Worm (Caenorhabditis elegans) whole organism, late embryonic: ENCODE data around the gene C55A6.3.

ENCODE experiments used
- C38D4.7 ChIP-seq: fragments of 200-800 bp; sonication (Bioruptor generic); optimal IDR thresholded peaks from 2 replicates; lab custom pipeline; 2018; ENCODE audit warnings: mild to moderate bottlenecking, missing genetic modification characterization, moderate library complexity, missing compliant biosample characterization
- F13H6.1 ChIP-seq: sonication (generic microtip); optimal IDR thresholded peaks from 2 replicates; lab custom pipeline; 2016; ENCODE audit warnings: missing genetic modification characterization, missing compliant biosample characterization
- ceh-14 ChIP-seq: sonication (generic microtip); optimal IDR thresholded peaks from 2 replicates; lab custom pipeline; 2016; ENCODE audit warnings: missing genotype, missing genetic modification characterization, missing compliant biosample characterization
- ceh-18 ChIP-seq: sonication (generic microtip); optimal IDR thresholded peaks from 2 replicates; lab custom pipeline; 2016; ENCODE audit warnings: missing genetic modification characterization, missing compliant biosample characterization
- ceh-2 ChIP-seq: sonication (generic microtip); optimal IDR thresholded peaks from 2 replicates; lab custom pipeline; 2016; ENCODE audit warnings: missing genotype, missing genetic modification characterization, missing compliant biosample characterization
- ceh-24 ChIP-seq: sonication (generic microtip); optimal IDR thresholded peaks from 2 replicates; lab custom pipeline; 2016; ENCODE audit warnings: mild to moderate bottlenecking, missing genetic modification characterization, missing compliant biosample characterization
- ceh-31 ChIP-seq: sonication (generic microtip); optimal IDR thresholded peaks from 2 replicates; lab custom pipeline; 2016; ENCODE audit warnings: missing genetic modification characterization, missing compliant biosample characterization
- ceh-45 ChIP-seq: fragments of 200-800 bp; sonication (Bioruptor generic); IDR thresholded peaks from 2 replicates; pipeline ENCODE4 v1.3.6; 2022; ENCODE audit warnings: missing genetic modification reagents, missing genetic modification characterization, missing compliant biosample characterization
- dmd-4 ChIP-seq: sonication (generic microtip); optimal IDR thresholded peaks from 2 replicates; lab custom pipeline; 2016; ENCODE audit warnings: borderline replicate concordance, missing genetic modification characterization, missing compliant biosample characterization
- elt-2 ChIP-seq: sonication (generic microtip); optimal IDR thresholded peaks from 2 replicates; lab custom pipeline; 2016; ENCODE audit warnings: missing genetic modification reagents, missing genetic modification characterization, missing compliant biosample characterization
- eyg-1 ChIP-seq: sonication (generic microtip); optimal IDR thresholded peaks from 2 replicates; lab custom pipeline; 2016; ENCODE audit warnings: missing genotype, missing genetic modification characterization, missing compliant biosample characterization
- gmeb-2 ChIP-seq: sonication (generic microtip); optimal IDR thresholded peaks from 2 replicates; lab custom pipeline; 2016; ENCODE audit warnings: missing genetic modification characterization, inconsistent platforms, missing compliant biosample characterization
- hlh-6 ChIP-seq: sonication (generic microtip); optimal IDR thresholded peaks from 2 replicates; lab custom pipeline; 2016; ENCODE audit warnings: missing genotype, missing genetic modification characterization, missing compliant biosample characterization
- lin-11 ChIP-seq: fragments of 200-800 bp; sonication (Bioruptor generic); optimal IDR thresholded peaks from 2 replicates; lab custom pipeline; 2018; ENCODE audit warnings: mild to moderate bottlenecking, missing genetic modification characterization, missing compliant biosample characterization
- madf-2 ChIP-seq: sonication (generic microtip); optimal IDR thresholded peaks from 2 replicates; lab custom pipeline; 2017; ENCODE audit warnings: missing genetic modification characterization, missing compliant biosample characterization
- nfya-1 ChIP-seq: sonication (generic microtip); optimal IDR thresholded peaks from 2 replicates; lab custom pipeline; 2017; ENCODE audit warnings: missing genetic modification characterization, mild to moderate bottlenecking, missing compliant biosample characterization, antibody characterized with exemption, moderate library complexity
- nhr-11 ChIP-seq: fragments of 150-350 bp; optimal IDR thresholded peaks from 2 replicates; lab custom pipeline; 2014; ENCODE audit warnings: missing biosample characterization, missing genetic modification characterization
- pax-1 ChIP-seq: fragments of 150-350 bp; optimal IDR thresholded peaks from 2 replicates; lab custom pipeline; 2014; ENCODE audit warnings: missing biosample characterization, missing genetic modification characterization
- pha-4 ChIP-seq: fragments of 150-350 bp; optimal IDR thresholded peaks from 2 replicates; lab custom pipeline; 2018; ENCODE audit warnings: missing biosample characterization, missing genetic modification reagents, missing genetic modification characterization
- pros-1 ChIP-seq: fragments of 150-350 bp; optimal IDR thresholded peaks from 2 replicates; lab custom pipeline; 2014; ENCODE audit warnings: missing biosample characterization, missing genetic modification reagents, missing genetic modification characterization
- rnt-1 ChIP-seq: sonication (generic microtip); optimal IDR thresholded peaks from 2 replicates; lab custom pipeline; 2016; ENCODE audit warnings: missing genetic modification characterization, missing compliant biosample characterization
- sdc-2 ChIP-seq: sonication (generic microtip); optimal IDR thresholded peaks from 2 replicates; lab custom pipeline; 2016; ENCODE audit warnings: missing genotype, missing genetic modification characterization, missing compliant biosample characterization
- unc-3 ChIP-seq, 2 experiments: fragments of 200-800 bp in 1 of 2; sonication (Bioruptor generic) in 1 of 2; sonication (generic microtip) in 1 of 2; conservative IDR thresholded peaks in 1 of 2; optimal IDR thresholded peaks in 1 of 2; 2 replicates each; pipeline versions ENCODE4 v1.3.6 to Lab custom; 2016 to 2022; ENCODE audit warnings: missing compliant biosample characterization in 2 of 2, missing genetic modification characterization in 2 of 2, missing genetic modification reagents in 1 of 2
- unc-42 ChIP-seq: sonication (generic microtip); optimal IDR thresholded peaks from 2 replicates; lab custom pipeline; 2016; ENCODE audit warnings: missing genotype, missing genetic modification characterization, missing compliant biosample characterization
- ztf-16 ChIP-seq: sonication (generic microtip); optimal IDR thresholded peaks from 2 replicates; lab custom pipeline; 2017; ENCODE audit warnings: missing genetic modification characterization, missing compliant biosample characterization

C55A6.3 gene

ce11 chrV:11546795-11547194, 33.5 kb upstream of the C55A6.3 start, which contains the start of gene F38B7.11:
Gene F38B7.11, plus strand, starts transcription at chrV:11547095.
- TF ChIP-seq nhr-11 (tag; lab: Kevin White, UChicago): no peak
- TF ChIP-seq hlh-6 (tag; lab: Kevin White, UChicago): no peak
- TF ChIP-seq, all 69 proteins: peak for 0

- TF ChIP-seq lin-11 (tag; lab: Kevin White, UChicago): no peak
These were observed 31.9 kb upstream of the C55A6.3 start, which contains the start of gene F38B7.10 for ce11 chrV:11545227-11545626. Gene F38B7.10, plus strand, starts transcription at chrV:11545527.

ce11 chrV:11543564-11543963, 30.2 kb upstream of the C55A6.3 start, which contains the start of gene F38B7.2:
Gene F38B7.2, plus strand, starts transcription at chrV:11543963.
- TF ChIP-seq pros-1 (tag; lab: Kevin White, UChicago): no peak
- TF ChIP-seq F13H6.1 (tag; lab: Kevin White, UChicago): no peak

- TF ChIP-seq ceh-45: no peak
- no peak for TF ChIP-seq ztf-16 (tag; lab: Kevin White, UChicago)
- TF ChIP-seq C38D4.7 (GFP tag; lab: Kevin White, UChicago): peak; percentile 24
- TF ChIP-seq, all 69 proteins: peak for 1
These were observed 28.0 kb upstream of the C55A6.3 start for ce11 chrV:11541284-11541683.

ce11 chrV:11539502-11539901, 26.2 kb upstream of the C55A6.3 start:
- TF ChIP-seq hlh-6 (tag; lab: Kevin White, UChicago) (no peak), ceh-24 (tag; lab: Kevin White, UChicago) (no peak), C38D4.7 (GFP tag; lab: Kevin White, UChicago) (no peak), ceh-14 (tag; lab: Kevin White, UChicago) (no peak), unc-42 (tag; lab: Kevin White, UChicago) (no peak), sdc-2 (tag; lab: Kevin White, UChicago) (no peak), unc-3 (GFP tag; conservative IDR thresholded peaks at IDR 0.05; lab: Robert Waterston, UW) (no peak), unc-3 (tag; optimal IDR thresholded peaks at IDR 0.05; lab: Kevin White, UChicago) (no peak), ceh-31 (no peak), gmeb-2 (tag; lab: Kevin White, UChicago) (no peak)

- TF ChIP-seq unc-42 (tag; lab: Kevin White, UChicago) (peak; percentile 58), pha-4 (tag; lab: Kevin White, UChicago) (no peak)
These were observed 23.3 kb upstream of the C55A6.3 start for ce11 chrV:11536667-11537066.

- TF ChIP-seq nfya-1 (tag; lab: Kevin White, UChicago) (peak; percentile 3), ceh-24 (tag; lab: Kevin White, UChicago) (no peak), rnt-1 (peak; percentile 33), ceh-18 (tag; lab: Kevin White, UChicago) (peak; percentile 25), elt-2 (tag; lab: Kevin White, UChicago) (no peak), madf-2 (tag; lab: Kevin White, UChicago) (no peak), dmd-4 (tag; lab: Kevin White, UChicago) (no peak), pax-1 (tag; lab: Kevin White, UChicago) (no peak)
These were observed 22.3 kb upstream of the C55A6.3 start for ce11 chrV:11535504-11536062.

ce11 chrV:11534495-11535189, 21.3 kb upstream of the C55A6.3 start:
- TF ChIP-seq ceh-2 (tag; lab: Kevin White, UChicago) (no peak), hlh-6 (tag; lab: Kevin White, UChicago) (no peak), eyg-1 (tag; lab: Kevin White, UChicago) (no peak), elt-2 (tag; lab: Kevin White, UChicago) (peak; percentile 67)
